Fruit fly (Drosophila melanogaster): ENCODE data around the gene Ugt302C1.
A peak's percentile ranks its signal among the peaks of the same experiment; 100 is the strongest.

Gene Ugt302C1

dm6 chr3R:11208766-11209331, 52.0 kb downstream of the Ugt302C1 start (continued):
- peak; percentile 95 for TF ChIP-seq CG7372 (GFP tag; IDR thresholded peaks at IDR 0.05)
- peak; percentile 34; the same call in 1 of the 2 replicates for TF ChIP-seq Bgb (GFP tag; IDR thresholded peaks at IDR 0.05; ENCODE audit: partially characterized antibody)
- no peak for TF ChIP-seq HLH3B (GFP tag; IDR thresholded peaks at IDR 0.05)
- peak in 1 of 2 experiments; percentile 98 for TF ChIP-seq Pdp1 (GFP tag; optimal IDR thresholded peaks at IDR 0.05)
- peak; percentile 96 for TF ChIP-seq Ets97D (GFP tag; optimal IDR thresholded peaks at IDR 0.05)
- no peak for TF ChIP-seq Gug (GFP tag; IDR thresholded peaks at IDR 0.05)
- TF ChIP-seq cas (GFP tag; IDR thresholded peaks at IDR 0.05), result no peak
- TF ChIP-seq CG15479 (GFP tag; optimal IDR thresholded peaks at IDR 0.05), result peak; percentile 35
- TF ChIP-seq Meics (GFP tag; optimal IDR thresholded peaks at IDR 0.05), result no peak
- no peak for TF ChIP-seq wek (GFP tag; optimal IDR thresholded peaks at IDR 0.05)
- TF ChIP-seq CG4328 (GFP tag; optimal IDR thresholded peaks at IDR 0.05), result no peak
- peak; percentile 53 for TF ChIP-seq CTCF (GFP tag; optimal IDR thresholded peaks at IDR 0.05)
- TF ChIP-seq danr (GFP tag; IDR thresholded peaks at IDR 0.05), result no peak
- TF ChIP-seq CG8944 (GFP tag; optimal IDR thresholded peaks at IDR 0.05), result no peak
- no peak for TF ChIP-seq sqz (GFP tag; optimal IDR thresholded peaks at IDR 0.05)
- TF ChIP-seq CG8290 (GFP tag; optimal IDR thresholded peaks at IDR 0.05), result no peak
- TF ChIP-seq CG8290 (tag; optimal IDR thresholded peaks at IDR 0.05), result peak in 1 of 2 experiments; percentile 8
- TF ChIP-seq CG18011 (GFP tag; optimal IDR thresholded peaks at IDR 0.05), result no peak
- no peak for TF ChIP-seq Stat92E (GFP tag; optimal IDR thresholded peaks at IDR 0.05)
- TF ChIP-seq nau (GFP tag; optimal IDR thresholded peaks at IDR 0.05), result no peak
- TF ChIP-seq CG17385 (GFP tag; optimal IDR thresholded peaks at IDR 0.05), result no peak
- 0 out of 3 replicates have a peak, but pooled peaks have one; percentile 28 for TF ChIP-seq ci (GFP tag; IDR thresholded peaks at IDR 0.05)
- no peak for TF ChIP-seq CG2199 (GFP tag; IDR thresholded peaks at IDR 0.05)
- TF ChIP-seq Eip74EF (GFP tag; optimal IDR thresholded peaks at IDR 0.05), result peak in 1 of 2 experiments; percentile 61
- TF ChIP-seq HmgZ (tag; optimal IDR thresholded peaks at IDR 0.05), result peak; percentile 39
- TF ChIP-seq Atf6 (GFP tag; IDR thresholded peaks at IDR 0.05), result 0 out of 2 replicates have a peak, but pooled peaks have one; percentile 8
- TF ChIP-seq Asciz (GFP tag; optimal IDR thresholded peaks at IDR 0.05), result no peak
- peak; percentile 2; the same call in 1 of the 2 replicates for TF ChIP-seq amos (GFP tag; IDR thresholded peaks at IDR 0.05; ENCODE audit: partially characterized antibody)
- peak; percentile 83 for TF ChIP-seq CG10979 (tag; optimal IDR thresholded peaks at IDR 0.05)
- TF ChIP-seq repo (GFP tag; optimal IDR thresholded peaks at IDR 0.05), result no peak
- no peak for TF ChIP-seq Deaf1 (tag; optimal IDR thresholded peaks at IDR 0.05)
- no peak for TF ChIP-seq Spps (tag; optimal IDR thresholded peaks at IDR 0.05)
